Fruit fly (Drosophila melanogaster) whole organism, embryonic: Measurements from ENCODE around the gene CG2875.

Experiments used
- ATbp ChIP-seq: fragments of 200-800 bp; sonication (Bioruptor generic); optimal IDR thresholded peaks from 2 replicates; lab custom pipeline; 2017; ENCODE audit warnings: missing biosample characterization, mild to moderate bottlenecking, missing genetic modification characterization, missing genetic modification reagents
- CG11504 ChIP-seq: fragments of 200-800 bp; sonication (Bioruptor generic); optimal IDR thresholded peaks from 3 replicates; lab custom pipeline; 2019; ENCODE audit warnings: missing biosample characterization, mild to moderate bottlenecking, missing genetic modification characterization, moderate library complexity
- CG13287 ChIP-seq: fragments of 200-800 bp; sonication (Bioruptor generic); IDR thresholded peaks from 2 replicates; pipeline ENCODE4 v1.3.6; 2022; ENCODE audit warnings: missing biosample characterization, missing genetic modification characterization; ENCODE audit not compliant: partially characterized antibody
- CG1603 ChIP-seq: fragments of 200-800 bp; sonication (Bioruptor generic); optimal IDR thresholded peaks from 2 replicates; lab custom pipeline; 2019; ENCODE audit warnings: missing biosample characterization, mild to moderate bottlenecking, missing genetic modification characterization, moderate library complexity
- CG17186 ChIP-seq: fragments of 200-800 bp; sonication (Bioruptor generic); optimal IDR thresholded peaks from 3 replicates; lab custom pipeline; 2017; ENCODE audit warnings: missing biosample characterization, missing genetic modification reagents, missing genetic modification characterization
- CG2712 ChIP-seq: fragments of 200-800 bp; optimal IDR thresholded peaks from 3 replicates; lab custom pipeline; 2019; ENCODE audit warnings: missing biosample characterization, mild to moderate bottlenecking, missing genetic modification characterization, moderate library complexity
- CG30403 ChIP-seq: fragments of 200-800 bp; sonication (Bioruptor generic); optimal IDR thresholded peaks from 3 replicates; lab custom pipeline; 2016; ENCODE audit warnings: missing biosample characterization, missing genetic modification characterization
- CG31224 ChIP-seq: fragments of 200-800 bp; sonication (Bioruptor generic); IDR thresholded peaks from 2 replicates; pipeline ENCODE4 v1.3.6; 2022; ENCODE audit warnings: missing biosample characterization, missing genetic modification characterization
- CG33557 ChIP-seq: fragments of 200-800 bp; sonication (Bioruptor generic); optimal IDR thresholded peaks from 2 replicates; lab custom pipeline; 2019; ENCODE audit warnings: missing biosample characterization, mild to moderate bottlenecking, missing genetic modification characterization, moderate library complexity
- CG34224 ChIP-seq: fragments of 200-800 bp; sonication (Bioruptor generic); IDR thresholded peaks from 3 replicates; pipeline ENCODE4 v1.3.6; 2022; ENCODE audit warnings: missing biosample characterization, missing genetic modification characterization; ENCODE audit not compliant: partially characterized antibody
- CG34376 ChIP-seq: fragments of 200-800 bp; sonication (Bioruptor generic); optimal IDR thresholded peaks from 2 replicates; lab custom pipeline; 2018; ENCODE audit warnings: missing biosample characterization, mild to moderate bottlenecking, missing genetic modification characterization
- CG3838 ChIP-seq: fragments of 200-800 bp; sonication (Bioruptor generic); optimal IDR thresholded peaks from 3 replicates; lab custom pipeline; 2016; ENCODE audit warnings: missing biosample characterization, missing genetic modification characterization
- CG4617 ChIP-seq: fragments of 200-800 bp; sonication (Bioruptor generic); optimal IDR thresholded peaks from 3 replicates; lab custom pipeline; 2016; ENCODE audit warnings: missing biosample characterization, missing genetic modification characterization, borderline replicate concordance
- CG4707 ChIP-seq: fragments of 200-800 bp; sonication (Bioruptor generic); optimal IDR thresholded peaks from 2 replicates; lab custom pipeline; 2018; ENCODE audit warnings: missing biosample characterization, mild to moderate bottlenecking, missing genetic modification characterization, moderate library complexity
- CG6689 ChIP-seq: fragments of 200-800 bp; sonication (Bioruptor generic); IDR thresholded peaks from 2 replicates; pipeline ENCODE4 v1.3.6; 2022; ENCODE audit warnings: missing biosample characterization, missing genetic modification characterization
- CG7372 ChIP-seq: fragments of 200-800 bp; sonication (Bioruptor generic); IDR thresholded peaks from 2 replicates; pipeline ENCODE4 v1.3.6; 2022; ENCODE audit warnings: missing biosample characterization, missing genetic modification characterization
- CG7556 ChIP-seq: fragments of 200-800 bp; sonication (Bioruptor generic); optimal IDR thresholded peaks from 2 replicates; lab custom pipeline; 2017; ENCODE audit warnings: missing biosample characterization, mild to moderate bottlenecking, missing genetic modification characterization
- CG7839 ChIP-seq: fragments of 200-800 bp; sonication (Bioruptor generic); optimal IDR thresholded peaks from 3 replicates; lab custom pipeline; 2018; ENCODE audit warnings: missing biosample characterization, mild to moderate bottlenecking, missing genetic modification characterization, moderate library complexity
- CG8765 ChIP-seq: fragments of 200-800 bp; sonication (Bioruptor generic); IDR thresholded peaks from 2 replicates; pipeline ENCODE4 v1.3.6; 2022; ENCODE audit warnings: missing biosample characterization, missing genetic modification characterization
- CG9215 ChIP-seq: fragments of 200-800 bp; sonication (Bioruptor generic); IDR thresholded peaks from 2 replicates; pipeline ENCODE4 v1.3.6; 2022; ENCODE audit warnings: missing biosample characterization, missing genetic modification characterization
- Dp ChIP-seq: fragments of 200-800 bp; sonication (Bioruptor generic); optimal IDR thresholded peaks from 2 replicates; lab custom pipeline; 2018; ENCODE audit warnings: missing biosample characterization, mild to moderate bottlenecking, missing genetic modification characterization, moderate library complexity
- Dref ChIP-seq: fragments of 200-800 bp; sonication (Bioruptor generic); IDR thresholded peaks from 2 replicates; pipeline ENCODE4 v1.3.6; 2022; ENCODE audit warnings: missing biosample characterization, missing genetic modification characterization
- Ets97D ChIP-seq: fragments of 200-800 bp; sonication (Bioruptor generic); optimal IDR thresholded peaks from 3 replicates; lab custom pipeline; 2016; ENCODE audit warnings: missing biosample characterization, missing genetic modification characterization
- Fer2 ChIP-seq: fragments of 200-800 bp; sonication (Bioruptor generic); optimal IDR thresholded peaks from 2 replicates; lab custom pipeline; 2018; ENCODE audit warnings: missing biosample characterization, mild to moderate bottlenecking, missing genetic modification characterization, moderate library complexity
- HLH4C ChIP-seq: fragments of 200-800 bp; sonication (Bioruptor generic); IDR thresholded peaks from 3 replicates; pipeline ENCODE4 v1.3.6; 2022; ENCODE audit warnings: missing biosample characterization, missing genetic modification characterization; ENCODE audit not compliant: partially characterized antibody
- Hey ChIP-seq: fragments of 200-800 bp; sonication (Bioruptor generic); optimal IDR thresholded peaks from 3 replicates; lab custom pipeline; 2018; ENCODE audit warnings: missing biosample characterization, mild to moderate bottlenecking, missing genetic modification characterization
- Hmr ChIP-seq: fragments of 200-800 bp; sonication (Bioruptor generic); optimal IDR thresholded peaks from 3 replicates; lab custom pipeline; 2017; ENCODE audit warnings: mild to moderate bottlenecking, missing biosample characterization, missing genetic modification reagents, missing genetic modification characterization
- MESR4 ChIP-seq: fragments of 200-800 bp; sonication (Bioruptor generic); optimal IDR thresholded peaks from 2 replicates; lab custom pipeline; 2018; ENCODE audit warnings: missing biosample characterization, mild to moderate bottlenecking, missing genetic modification characterization, moderate library complexity
- Med ChIP-seq: fragments of 200-800 bp; sonication (Bioruptor generic); peaks from one replicate; lab custom pipeline; 2016; ENCODE audit warnings: missing biosample characterization, missing genetic modification characterization, mild to moderate bottlenecking, inconsistent platforms, moderate library complexity
- Meics ChIP-seq: fragments of 200-800 bp; sonication (Bioruptor generic); optimal IDR thresholded peaks from 2 replicates; lab custom pipeline; 2017; ENCODE audit warnings: missing biosample characterization, mild to moderate bottlenecking, missing genetic modification characterization
- Scr ChIP-seq: fragments of 200-800 bp; sonication (Bioruptor generic); IDR thresholded peaks from 2 replicates; pipeline ENCODE4 v1.3.6; 2022; ENCODE audit warnings: missing biosample characterization, missing genetic modification characterization; ENCODE audit not compliant: partially characterized antibody
- Trl ChIP-seq, 3 experiments: fragments of >200 bp in 2 of 3; fragments of 200-800 bp in 1 of 3; sonication (Bioruptor generic) in 1 of 3; optimal IDR thresholded peaks; 2 replicates in 1 of 3; 3 replicates in 2 of 3; lab custom pipeline; 2016 to 2017; ENCODE audit warnings: missing biosample characterization in 1 of 3, missing genetic modification characterization in 1 of 3
- Xrp1 ChIP-seq: fragments of 200-800 bp; sonication (Bioruptor generic); IDR thresholded peaks from 2 replicates; pipeline ENCODE4 v1.3.6; 2022; ENCODE audit warnings: missing biosample characterization, missing genetic modification characterization
- amos ChIP-seq: fragments of 200-800 bp; sonication (Bioruptor generic); IDR thresholded peaks from 2 replicates; pipeline ENCODE4 v1.3.6; 2022; ENCODE audit warnings: missing biosample characterization, missing genetic modification characterization; ENCODE audit not compliant: partially characterized antibody
- cg ChIP-seq: fragments of 200-800 bp; sonication (Bioruptor generic); optimal IDR thresholded peaks from 3 replicates; lab custom pipeline; 2019; ENCODE audit warnings: missing biosample characterization, mild to moderate bottlenecking, missing genetic modification characterization, moderate library complexity
- chm ChIP-seq: fragments of 200-800 bp; sonication (Bioruptor generic); IDR thresholded peaks from 2 replicates; pipeline ENCODE4 v1.3.6; 2022; ENCODE audit warnings: missing biosample characterization, missing genetic modification characterization
- dmrt99B ChIP-seq: fragments of 200-800 bp; sonication (Bioruptor generic); optimal IDR thresholded peaks from 2 replicates; lab custom pipeline; 2018; ENCODE audit warnings: missing biosample characterization, mild to moderate bottlenecking, missing genetic modification characterization, moderate library complexity
- en ChIP-seq: fragments of 200-800 bp; sonication (Bioruptor generic); optimal IDR thresholded peaks from 2 replicates; lab custom pipeline; 2016; ENCODE audit warnings: missing biosample characterization, missing genetic modification characterization
- fd3F ChIP-seq: fragments of 200-800 bp; sonication (Bioruptor generic); optimal IDR thresholded peaks from 2 replicates; lab custom pipeline; 2018; ENCODE audit warnings: missing biosample characterization, mild to moderate bottlenecking, missing genetic modification characterization, moderate library complexity
- fru ChIP-seq: fragments of >200 bp; optimal IDR thresholded peaks from 2 replicates; lab custom pipeline; 2017
- inv ChIP-seq: fragments of 200-800 bp; sonication (Bioruptor generic); IDR thresholded peaks from 2 replicates; pipeline ENCODE4 v1.3.6; 2022; ENCODE audit warnings: missing biosample characterization, missing genetic modification characterization; ENCODE audit not compliant: partially characterized antibody
- knrl ChIP-seq: fragments of 200-800 bp; sonication (Bioruptor generic); IDR thresholded peaks from 3 replicates; pipeline ENCODE4 v1.3.6; 2022; ENCODE audit warnings: missing biosample characterization, missing genetic modification characterization; ENCODE audit not compliant: partially characterized antibody
- nau ChIP-seq: fragments of 200-800 bp; sonication (Bioruptor generic); optimal IDR thresholded peaks from 3 replicates; lab custom pipeline; 2017; ENCODE audit warnings: missing biosample characterization, mild to moderate bottlenecking, missing genetic modification characterization, missing genetic modification reagents
- scrt ChIP-seq: fragments of 200-800 bp; sonication (Bioruptor generic); optimal IDR thresholded peaks from 2 replicates; lab custom pipeline; 2018; ENCODE audit warnings: missing biosample characterization, mild to moderate bottlenecking, missing genetic modification characterization, moderate library complexity
- sna ChIP-seq: fragments of 200-800 bp; sonication (Bioruptor generic); IDR thresholded peaks from 2 replicates; pipeline ENCODE4 v1.3.6; 2022; ENCODE audit warnings: missing biosample characterization, missing genetic modification characterization; ENCODE audit not compliant: partially characterized antibody
- tgo ChIP-seq: fragments of 200-800 bp; sonication (Bioruptor generic); IDR thresholded peaks from 3 replicates; pipeline ENCODE4 v1.3.6; 2022; ENCODE audit warnings: missing biosample characterization, missing genetic modification characterization
- tup ChIP-seq: fragments of 200-800 bp; sonication (Bioruptor generic); optimal IDR thresholded peaks from 2 replicates; lab custom pipeline; 2016; ENCODE audit warnings: missing biosample characterization, mild to moderate bottlenecking, missing genetic modification characterization, moderate library complexity
- z ChIP-seq: fragments of 200-800 bp; sonication (Bioruptor generic); IDR thresholded peaks from 3 replicates; pipeline ENCODE4 v1.3.6; 2022; ENCODE audit warnings: missing biosample characterization, missing genetic modification characterization

Gene CG2875

dm6 chrX:3573438-3574250, at the start of gene CG2875 (continued):
- TF ChIP-seq z (peak; percentile 95), knrl (GFP tag; lab: Robert Waterston, UW) (peak; percentile 78), nau (GFP tag; lab: Kevin White, UChicago) (no peak), HLH4C (peak; percentile 60), en (GFP tag; lab: Kevin White, UChicago) (no peak), scrt (GFP tag; lab: Kevin White, UChicago) (peak; percentile 94), fru (lab: Kevin White, UChicago) (no peak), CG4707 (GFP tag; lab: Kevin White, UChicago) (no peak), CG17186 (GFP tag; lab: Kevin White, UChicago) (peak; percentile 24), amos (peak; percentile 83), tup (no peak), CG11504 (no peak), CG8765 (no peak), CG6689 (GFP tag; lab: Robert Waterston, UW) (no peak), CG9215 (GFP tag; lab: Robert Waterston, UW) (no peak), dmrt99B (tag; lab: Kevin White, UChicago) (no peak), Scr (GFP tag; lab: Robert Waterston, UW) (peak; percentile 75), CG1603 (tag; lab: Kevin White, UChicago) (peak; percentile 71), CG34376 (GFP tag; lab: Kevin White, UChicago) (no peak), sna (GFP tag; lab: Robert Waterston, UW) (peak; percentile 54; the same call in 1 of the 2 replicates), Hmr (GFP tag; lab: Kevin White, UChicago) (no peak), Dref (GFP tag; lab: Robert Waterston, UW) (peak; percentile 76), CG7556 (GFP tag; lab: Kevin White, UChicago) (peak; percentile 27), CG33557 (GFP tag; lab: Kevin White, UChicago) (no peak), ATbp (GFP tag; lab: Kevin White, UChicago) (no peak), CG3838 (GFP tag; lab: Kevin White, UChicago) (no peak), Ets97D (GFP tag; lab: Kevin White, UChicago) (peak; percentile 62), CG4617 (GFP tag; lab: Kevin White, UChicago) (peak; percentile 58), cg (GFP tag; lab: Kevin White, UChicago) (no peak), CG13287 (GFP tag; lab: Robert Waterston, UW) (peak; percentile 82), CG34224 (GFP tag; lab: Robert Waterston, UW) (peak; percentile 62), CG2712 (tag; lab: Kevin White, UChicago) (peak; percentile 10), CG30403 (GFP tag; lab: Kevin White, UChicago) (no peak), CG7839 (tag; lab: Kevin White, UChicago) (peak; percentile 7), Fer2 (no peak), Trl (optimal IDR thresholded peaks at IDR 0.05; lab: Kevin White, UChicago) (no peak), Trl (GFP tag; optimal IDR thresholded peaks at IDR 0.05; lab: Kevin White, UChicago) (no peak), Xrp1 (GFP tag; lab: Robert Waterston, UW) (no peak), CG7372 (GFP tag; lab: Robert Waterston, UW) (no peak), inv (peak; percentile 68; the same call in 1 of the 2 replicates), tgo (GFP tag; lab: Robert Waterston, UW) (no peak), Dp (GFP tag; lab: Kevin White, UChicago) (peak; percentile 96), Hey (tag; lab: Kevin White, UChicago) (no peak), Med (GFP tag; lab: Kevin White, UChicago) (peak; percentile 77), Meics (no peak), fd3F (GFP tag; lab: Kevin White, UChicago) (no peak), chm (GFP tag; lab: Robert Waterston, UW) (no peak), MESR4 (GFP tag; lab: Kevin White, UChicago) (peak; percentile 45), CG31224 (GFP tag; lab: Robert Waterston, UW) (no peak)
